Worm (Caenorhabditis elegans) whole organism, late embryonic: ENCODE results near the gene nhr-129.

ENCODE experiments used
- ama-1 ChIP-seq: fragments of 150-350 bp; optimal IDR thresholded peaks from 2 replicates; lab custom pipeline; 2014
- ceh-45 ChIP-seq: fragments of 200-800 bp; sonication (Bioruptor generic); IDR thresholded peaks from 2 replicates; pipeline ENCODE4 v1.3.6; 2022; ENCODE audit warnings: missing genetic modification reagents, missing genetic modification characterization, missing compliant biosample characterization
- ceh-9 ChIP-seq: sonication (generic microtip); optimal IDR thresholded peaks from 2 replicates; lab custom pipeline; 2016; ENCODE audit warnings: mild to moderate bottlenecking, missing genetic modification characterization, inconsistent platforms, missing compliant biosample characterization
- elt-4 ChIP-seq: sonication (generic microtip); optimal IDR thresholded peaks from 2 replicates; lab custom pipeline; 2016; ENCODE audit warnings: missing genetic modification characterization, missing compliant biosample characterization
- eyg-1 ChIP-seq: sonication (generic microtip); optimal IDR thresholded peaks from 2 replicates; lab custom pipeline; 2016; ENCODE audit warnings: missing genotype, missing genetic modification characterization, missing compliant biosample characterization
- hlh-15 ChIP-seq: sonication (generic microtip); optimal IDR thresholded peaks from 2 replicates; lab custom pipeline; 2016; ENCODE audit warnings: missing genetic modification characterization, missing compliant biosample characterization
- nfya-1 ChIP-seq: sonication (generic microtip); optimal IDR thresholded peaks from 2 replicates; lab custom pipeline; 2017; ENCODE audit warnings: missing genetic modification characterization, mild to moderate bottlenecking, missing compliant biosample characterization, antibody characterized with exemption, moderate library complexity
- pha-4 ChIP-seq: fragments of 150-350 bp; optimal IDR thresholded peaks from 2 replicates; lab custom pipeline; 2018; ENCODE audit warnings: missing biosample characterization, missing genetic modification reagents, missing genetic modification characterization
- pqm-1 ChIP-seq: sonication (generic microtip); optimal IDR thresholded peaks from 2 replicates; lab custom pipeline; 2016; ENCODE audit warnings: missing genetic modification characterization, missing compliant biosample characterization
- tbx-2 ChIP-seq: sonication (generic microtip); optimal IDR thresholded peaks from 2 replicates; lab custom pipeline; 2016; ENCODE audit warnings: missing genetic modification characterization, missing compliant biosample characterization
- zip-5 ChIP-seq: sonication (generic microtip); optimal IDR thresholded peaks from 2 replicates; lab custom pipeline; 2016; ENCODE audit warnings: missing genetic modification characterization, missing compliant biosample characterization

DNA sequence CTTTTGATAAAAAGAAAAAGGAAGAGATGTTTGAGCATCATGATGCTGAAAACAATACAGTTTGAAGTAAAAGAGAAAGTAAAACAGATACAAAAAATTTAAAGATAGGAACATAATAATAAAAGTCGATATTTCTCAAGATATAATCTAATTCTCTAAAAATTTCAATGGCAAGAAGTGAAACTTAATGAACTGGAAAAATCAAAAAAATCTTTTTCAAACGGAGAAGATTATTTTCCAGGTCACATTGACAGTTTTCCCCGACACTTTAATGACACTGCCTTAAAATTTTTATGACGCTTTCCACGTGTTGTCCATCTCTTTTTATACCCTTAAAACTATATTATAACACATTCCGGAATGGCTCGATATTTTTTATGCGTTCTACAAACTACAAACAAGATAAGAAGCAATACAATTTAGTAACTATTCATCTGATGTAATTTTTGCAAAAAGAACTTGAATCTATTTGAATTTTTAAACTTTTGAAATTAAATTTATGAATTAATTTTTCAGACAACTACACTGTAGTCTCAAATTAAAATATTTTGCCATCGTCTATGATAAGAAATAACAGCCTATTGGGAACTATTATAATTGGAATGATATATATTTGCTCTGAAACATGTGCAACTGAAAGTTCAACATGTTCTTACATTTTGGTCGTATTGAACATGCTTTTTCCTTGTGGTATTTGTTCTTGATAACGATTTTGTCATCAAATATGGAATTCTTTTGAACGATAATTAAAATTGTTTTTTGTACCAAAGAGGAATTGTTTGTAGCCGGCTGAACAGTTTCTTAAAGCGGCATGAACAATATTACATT is 5.7 kb downstream of the nhr-129 start, which contains the start of gene C50B6.7:
- no peak for TF ChIP-seq pqm-1 (tag; lab: Kevin White, UChicago)
- TF ChIP-seq nfya-1 (tag; lab: Kevin White, UChicago): no peak
- no peak for TF ChIP-seq ama-1 (lab: Kevin White, UChicago)
- TF ChIP-seq pha-4: no peak
- no peak for TF ChIP-seq tbx-2 (tag; lab: Kevin White, UChicago)
- no peak for TF ChIP-seq zip-5 (tag; lab: Kevin White, UChicago)
- TF ChIP-seq elt-4 (tag; lab: Kevin White, UChicago): no peak
- TF ChIP-seq hlh-15 (tag; lab: Kevin White, UChicago): no peak
- TF ChIP-seq eyg-1: no peak
- no peak for TF ChIP-seq ceh-45
- TF ChIP-seq ceh-9 (tag; lab: Kevin White, UChicago): no peak
